Fruit fly (Drosophila melanogaster): ENCODE data around the gene Osi20.

DNA sequence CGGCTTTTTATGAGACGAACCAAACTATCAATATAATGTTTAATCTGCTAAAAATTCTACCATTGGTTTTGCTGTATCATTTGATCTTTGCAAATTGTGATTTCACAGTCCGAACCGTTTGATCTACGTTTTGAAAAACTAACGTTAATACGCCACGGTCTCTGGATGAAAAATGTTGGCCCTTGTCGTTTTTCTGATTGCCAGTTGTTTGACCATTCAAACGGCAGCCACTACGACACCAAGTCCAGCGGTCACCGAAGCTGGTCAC lies 34.3 kb downstream of the Osi20 start, which contains the start of gene CG42564:
- TF ChIP-seq dac (GFP tag; optimal IDR thresholded peaks at IDR 0.05) (no peak), Met (GFP tag; optimal IDR thresholded peaks at IDR 0.05) (no peak), svp (GFP tag) (no peak), fkh (GFP tag; optimal IDR thresholded peaks at IDR 0.05) (no peak), Sox102F (GFP tag; optimal IDR thresholded peaks at IDR 0.05) (no peak), Gug (GFP tag; IDR thresholded peaks at IDR 0.05) (no peak), salr (GFP tag; optimal IDR thresholded peaks at IDR 0.05) (no peak), Hr38 (GFP tag; optimal IDR thresholded peaks at IDR 0.05) (no peak), lz (GFP tag; optimal IDR thresholded peaks at IDR 0.05) (no peak), CG6854 (GFP tag; optimal IDR thresholded peaks at IDR 0.05) (no peak), achi (GFP tag; optimal IDR thresholded peaks at IDR 0.05) (no peak), OdsH (GFP tag; optimal IDR thresholded peaks at IDR 0.05) (no peak), cyc (GFP tag; optimal IDR thresholded peaks at IDR 0.05) (no peak), CG6276 (GFP tag; optimal IDR thresholded peaks at IDR 0.05) (no peak)

Measured in whole organism, prepupa.